Worm (Caenorhabditis elegans) whole organism, midembryonic: ENCODE results near the gene K01A6.4.

Experiments
- T22C8.4 ChIP-seq: fragments of 200-800 bp; sonication (Bioruptor generic); IDR thresholded peaks from 2 replicates; pipeline ENCODE4 v1.3.6; 2022; ENCODE audit warnings: missing genetic modification characterization, missing compliant biosample characterization
- cog-1 ChIP-seq: sonication (generic microtip); optimal IDR thresholded peaks from 2 replicates; lab custom pipeline; 2016; ENCODE audit warnings: missing genetic modification characterization, missing compliant biosample characterization
- flt-1 ChIP-seq: fragments of 200-800 bp; sonication (Bioruptor generic); IDR thresholded peaks from 2 replicates; pipeline ENCODE4 v1.3.6; 2022; ENCODE audit warnings: missing genetic modification characterization, missing compliant biosample characterization
- klf-2 ChIP-seq: fragments of 200-800 bp; sonication (Bioruptor generic); conservative IDR thresholded peaks from 2 replicates; pipeline ENCODE4 v1.3.6; 2022; ENCODE audit warnings: missing genetic modification reagents, missing genetic modification characterization, missing compliant biosample characterization
- med-1 ChIP-seq: sonication (generic microtip); optimal IDR thresholded peaks from 2 replicates; lab custom pipeline; 2017; ENCODE audit warnings: missing genetic modification characterization, mild to moderate bottlenecking, missing compliant biosample characterization, antibody characterized with exemption, missing genetic modification reagents; ENCODE audit not compliant: insufficient read depth
- ref-1 ChIP-seq: fragments of 200-800 bp; sonication (Bioruptor generic); conservative IDR thresholded peaks from 2 replicates; pipeline ENCODE4 v1.3.6; 2022; ENCODE audit warnings: missing genetic modification reagents, missing genetic modification characterization, missing compliant biosample characterization
- tab-1 ChIP-seq: fragments of 200-800 bp; sonication (Bioruptor generic); IDR thresholded peaks from 2 replicates; pipeline ENCODE4 v1.3.6; 2022; ENCODE audit warnings: missing genetic modification characterization, missing compliant biosample characterization
- ztf-23 ChIP-seq: fragments of 200-800 bp; sonication (Bioruptor generic); IDR thresholded peaks from 2 replicates; pipeline ENCODE4 v1.3.6; 2022; ENCODE audit warnings: missing genetic modification reagents, missing genetic modification characterization, missing compliant biosample characterization
- ztf-29 ChIP-seq: fragments of 200-800 bp; sonication (Bioruptor generic); IDR thresholded peaks from 2 replicates; pipeline ENCODE4 v1.3.6; 2022; ENCODE audit warnings: missing genetic modification reagents, missing genetic modification characterization, missing compliant biosample characterization

Gene K01A6.4

DNA sequence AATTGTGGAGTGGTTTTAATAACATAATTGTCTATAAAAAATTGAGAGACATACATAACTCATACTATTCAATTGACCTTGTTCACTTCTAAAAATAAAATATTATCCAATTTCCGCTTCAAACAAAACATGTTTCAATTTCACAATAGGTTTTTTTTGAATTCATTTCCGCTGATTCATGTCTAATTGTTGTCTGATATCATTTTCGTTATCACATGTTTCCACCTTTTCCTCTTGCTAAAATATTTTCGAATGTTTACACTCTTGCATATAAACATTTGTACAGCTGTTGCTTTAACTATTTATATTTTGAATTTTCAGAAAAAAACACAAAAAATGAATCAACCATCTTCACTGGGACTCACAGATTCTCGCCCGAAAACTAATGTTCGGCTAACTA, 5.2 kb upstream of the K01A6.4 start, which contains the start of gene gem-4:
gem-4 (plus strand) TSS at position 301 of the 400 bp plus-strand sequence.
- TF ChIP-seq ztf-23 (GFP tag; lab: Robert Waterston, UW), result no peak
- no peak for TF ChIP-seq cog-1 (tag; lab: Kevin White, UChicago)
- no peak for TF ChIP-seq T22C8.4 (GFP tag; lab: Robert Waterston, UW)
- TF ChIP-seq med-1 (GFP tag; lab: Kevin White, UChicago), result no peak
- TF ChIP-seq ztf-29 (GFP tag; lab: Robert Waterston, UW), result no peak
- no peak for TF ChIP-seq ref-1 (GFP tag; lab: Robert Waterston, UW)
- TF ChIP-seq tab-1 (GFP tag; lab: Robert Waterston, UW), result no peak
- TF ChIP-seq flt-1 (GFP tag; lab: Robert Waterston, UW), result no peak
- no peak for TF ChIP-seq klf-2

DNA sequence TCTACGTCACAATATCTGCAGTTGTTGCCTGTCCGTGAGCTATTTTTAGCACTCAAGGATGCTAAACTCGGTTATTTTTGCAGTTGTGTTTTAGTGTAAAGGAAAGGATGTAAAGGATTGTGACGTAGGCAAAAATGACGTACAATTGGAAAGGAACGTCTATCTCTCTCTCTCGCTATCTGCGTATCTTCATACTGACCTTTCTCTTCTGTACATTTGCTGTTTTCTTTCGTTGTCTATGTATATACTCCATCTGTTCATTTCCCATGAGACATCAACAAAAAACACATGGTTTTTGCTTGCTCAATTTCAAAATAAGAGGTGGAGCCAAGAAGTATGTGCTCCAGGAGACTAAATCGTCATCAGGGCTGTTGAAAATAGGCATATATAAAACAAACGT, 4.2 kb upstream of the K01A6.4 start:
- TF ChIP-seq tab-1 (GFP tag; lab: Robert Waterston, UW) (no peak), ref-1 (GFP tag; lab: Robert Waterston, UW) (no peak), ztf-29 (GFP tag; lab: Robert Waterston, UW) (no peak), flt-1 (GFP tag; lab: Robert Waterston, UW) (no peak), T22C8.4 (GFP tag; lab: Robert Waterston, UW) (no peak), ztf-23 (GFP tag; lab: Robert Waterston, UW) (no peak), med-1 (GFP tag; lab: Kevin White, UChicago) (no peak), cog-1 (tag; lab: Kevin White, UChicago) (no peak), klf-2 (no peak)

DNA sequence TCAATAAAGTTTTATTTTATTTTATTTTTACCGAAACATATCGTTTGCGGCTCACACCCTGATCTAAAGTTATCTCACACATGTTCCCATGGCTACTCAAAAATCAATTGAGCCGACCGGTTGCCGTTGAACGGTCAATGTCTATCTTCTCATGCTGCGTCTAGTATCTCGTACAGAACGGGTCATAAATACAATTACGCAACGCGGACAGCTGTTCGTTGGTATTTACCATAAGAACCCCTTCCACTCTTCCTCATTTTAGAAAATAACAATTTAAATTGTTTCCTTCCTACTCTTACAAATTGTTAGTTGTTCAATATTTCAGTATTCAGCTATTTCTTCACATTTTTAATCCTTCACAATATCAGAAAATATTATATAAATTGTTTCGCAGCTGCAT, 3.7 kb upstream of the K01A6.4 start:
- TF ChIP-seq tab-1 (GFP tag; lab: Robert Waterston, UW) (no peak), ztf-23 (GFP tag; lab: Robert Waterston, UW) (no peak), T22C8.4 (GFP tag; lab: Robert Waterston, UW) (no peak), flt-1 (GFP tag; lab: Robert Waterston, UW) (no peak), med-1 (GFP tag; lab: Kevin White, UChicago) (no peak), cog-1 (tag; lab: Kevin White, UChicago) (no peak), ref-1 (GFP tag; lab: Robert Waterston, UW) (no peak), klf-2 (no peak), ztf-29 (GFP tag; lab: Robert Waterston, UW) (no peak)

DNA sequence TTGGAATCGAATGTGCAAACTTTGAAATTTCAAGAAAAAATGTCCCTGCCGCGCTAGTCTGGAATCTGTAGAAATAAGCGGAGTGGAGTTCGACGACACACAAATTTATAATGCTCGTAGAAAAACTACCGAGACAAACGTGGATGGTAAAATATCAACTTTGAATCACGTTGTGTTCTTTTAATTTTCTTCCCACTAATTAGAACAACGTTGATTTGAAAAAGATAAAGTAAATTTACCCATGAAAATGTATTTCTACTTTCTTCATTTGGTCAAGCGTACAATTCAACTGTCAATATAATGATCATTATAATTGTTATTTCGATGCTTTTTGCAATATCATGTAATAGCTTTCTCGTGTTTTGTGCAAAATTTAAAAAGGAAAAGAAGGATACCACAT, 2.3 kb upstream of the K01A6.4 start, which contains the start of gene K01A6.5:
K01A6.5 (plus strand) TSS at position 301 of the 400 bp plus-strand sequence.
- TF ChIP-seq ztf-29 (GFP tag; lab: Robert Waterston, UW) (no peak), ztf-23 (GFP tag; lab: Robert Waterston, UW) (no peak), ref-1 (GFP tag; lab: Robert Waterston, UW) (no peak), tab-1 (GFP tag; lab: Robert Waterston, UW) (no peak), med-1 (GFP tag; lab: Kevin White, UChicago) (no peak), flt-1 (GFP tag; lab: Robert Waterston, UW) (no peak), T22C8.4 (GFP tag; lab: Robert Waterston, UW) (no peak), cog-1 (tag; lab: Kevin White, UChicago) (no peak), klf-2 (no peak)

DNA sequence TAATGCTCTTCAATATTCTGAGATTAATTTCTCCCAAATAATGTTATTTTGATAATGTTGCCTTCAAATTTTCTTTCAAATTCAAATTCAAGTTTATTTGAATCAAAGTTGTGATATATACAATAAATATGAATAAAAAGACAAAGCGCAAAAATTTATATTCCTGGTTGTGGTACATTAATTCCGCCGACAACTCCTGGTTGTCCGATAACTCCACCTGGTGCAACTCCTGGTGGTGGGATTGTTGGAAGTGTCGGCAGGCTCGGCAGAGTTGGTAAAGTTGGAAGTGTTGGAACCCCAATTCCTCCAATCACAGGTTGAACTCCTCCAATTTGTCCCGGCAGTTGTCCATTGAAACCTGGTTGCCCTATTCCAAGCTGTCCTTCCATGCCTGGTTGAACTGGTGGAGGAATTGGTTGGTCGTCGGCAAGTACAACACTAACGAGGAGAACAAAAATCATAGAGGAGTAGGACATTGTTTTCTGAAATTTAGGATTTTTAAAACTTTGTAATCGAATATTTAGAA, 1.9 kb downstream of the K01A6.4 start, which contains the start of gene K01A6.7:
K01A6.7 (minus strand) TSS at position 476 of the 526 bp plus-strand sequence.
- no peak for TF ChIP-seq klf-2

DNA sequence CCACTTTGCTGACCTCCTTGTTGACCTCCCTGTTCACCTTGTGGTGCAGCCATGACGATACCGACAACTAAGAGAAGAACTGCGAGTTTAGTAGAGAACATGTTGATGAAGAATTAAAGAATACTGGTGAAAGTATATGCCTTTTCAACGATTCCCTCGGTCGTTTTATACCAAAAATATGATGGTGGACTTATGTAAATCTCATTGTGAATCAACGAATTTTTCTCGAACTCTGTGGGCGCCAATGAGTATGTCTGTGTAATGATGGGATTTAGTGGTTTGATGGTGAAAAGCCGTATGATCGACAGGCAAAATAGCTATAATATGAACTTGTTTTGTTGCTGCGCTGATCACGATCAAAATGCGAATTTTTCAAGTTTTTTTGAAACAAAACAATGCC, 2.8 kb downstream of the K01A6.4 start, which contains the start of gene K01A6.8:
K01A6.8 (minus strand) TSS at position 101 of the 400 bp plus-strand sequence.
- TF ChIP-seq med-1 (GFP tag; lab: Kevin White, UChicago) (no peak), cog-1 (tag; lab: Kevin White, UChicago) (no peak), flt-1 (GFP tag; lab: Robert Waterston, UW) (no peak), ref-1 (GFP tag; lab: Robert Waterston, UW) (no peak), ztf-29 (GFP tag; lab: Robert Waterston, UW) (no peak), ztf-23 (GFP tag; lab: Robert Waterston, UW) (no peak), klf-2 (no peak), tab-1 (GFP tag; lab: Robert Waterston, UW) (no peak), T22C8.4 (GFP tag; lab: Robert Waterston, UW) (no peak)

DNA sequence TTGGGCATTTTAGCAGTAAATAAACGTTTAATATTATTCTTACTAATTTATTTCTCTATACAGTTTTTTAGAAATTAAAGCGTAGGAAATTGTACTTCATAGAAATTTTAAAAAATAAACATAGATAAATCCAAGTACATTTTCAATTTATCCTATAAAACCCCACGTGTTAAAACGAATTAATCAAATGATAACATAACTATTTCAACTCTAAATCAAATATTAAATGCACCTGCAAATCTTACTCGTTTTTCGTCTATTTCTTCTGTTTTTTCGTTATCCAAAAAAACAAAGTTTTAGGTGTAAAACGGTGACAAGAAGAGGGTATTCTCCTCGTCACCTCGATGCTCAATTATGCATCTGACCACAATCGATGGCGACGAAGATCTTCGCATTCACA, 5.1 kb downstream of the K01A6.4 start, which contains the start of gene K01A6.6:
K01A6.6 (plus strand) TSS at position 301 of the 400 bp plus-strand sequence.
- no peak for TF ChIP-seq cog-1 (tag; lab: Kevin White, UChicago)
- no peak for TF ChIP-seq ref-1 (GFP tag; lab: Robert Waterston, UW)
- no peak for TF ChIP-seq ztf-29 (GFP tag; lab: Robert Waterston, UW)
- TF ChIP-seq med-1 (GFP tag; lab: Kevin White, UChicago), result no peak
- no peak for TF ChIP-seq ztf-23 (GFP tag; lab: Robert Waterston, UW)
- TF ChIP-seq klf-2, result no peak
- TF ChIP-seq tab-1 (GFP tag; lab: Robert Waterston, UW), result no peak
- no peak for TF ChIP-seq flt-1 (GFP tag; lab: Robert Waterston, UW)
- no peak for TF ChIP-seq T22C8.4 (GFP tag; lab: Robert Waterston, UW)

DNA sequence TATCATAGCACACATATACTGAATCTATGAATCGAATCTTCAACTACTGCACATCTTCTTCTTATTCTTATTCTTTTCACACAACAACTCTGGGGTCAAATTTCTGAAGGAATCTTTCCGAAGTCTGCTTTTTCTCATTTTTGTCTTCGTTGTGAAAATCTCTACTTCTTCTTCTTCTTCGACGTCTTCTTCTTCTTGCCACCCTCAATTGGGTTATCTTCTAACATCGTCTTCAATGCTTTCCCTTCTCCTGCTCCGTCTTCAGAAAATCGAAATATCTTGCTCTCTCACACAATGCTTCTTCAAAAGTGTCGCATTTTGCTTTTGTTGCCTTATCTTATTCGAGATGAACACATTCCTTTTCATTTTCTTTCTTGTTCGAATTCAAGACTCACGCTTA, 16.8 kb downstream of the K01A6.4 start:
- no peak for TF ChIP-seq tab-1 (GFP tag; lab: Robert Waterston, UW)
- TF ChIP-seq flt-1 (GFP tag; lab: Robert Waterston, UW), result no peak
- TF ChIP-seq med-1 (GFP tag; lab: Kevin White, UChicago), result no peak
- no peak for TF ChIP-seq ref-1 (GFP tag; lab: Robert Waterston, UW)
- TF ChIP-seq klf-2, result no peak
- no peak for TF ChIP-seq T22C8.4 (GFP tag; lab: Robert Waterston, UW)
- no peak for TF ChIP-seq cog-1 (tag; lab: Kevin White, UChicago)

DNA sequence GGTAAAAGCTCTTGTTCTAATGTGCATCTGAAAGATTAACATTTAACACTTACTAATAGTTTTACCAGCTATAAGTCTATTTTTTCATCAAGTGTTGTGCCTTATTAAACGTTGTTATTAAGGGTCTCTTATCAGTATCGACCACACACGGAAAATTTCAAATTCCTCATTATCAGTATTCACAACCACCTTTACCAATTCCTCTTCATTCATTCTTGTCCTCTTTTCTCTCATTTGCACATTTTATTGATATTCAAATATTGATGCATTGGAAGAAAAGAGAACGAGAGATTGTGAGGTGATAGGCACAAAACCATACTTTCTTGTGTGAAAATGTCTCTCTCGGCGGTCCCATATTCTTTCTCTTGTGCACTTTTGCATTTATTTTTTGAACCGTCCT, 18.2 kb downstream of the K01A6.4 start:
- TF ChIP-seq ztf-23 (GFP tag; lab: Robert Waterston, UW), result no peak
- no peak for TF ChIP-seq med-1 (GFP tag; lab: Kevin White, UChicago)
- TF ChIP-seq flt-1 (GFP tag; lab: Robert Waterston, UW), result no peak
- no peak for TF ChIP-seq T22C8.4 (GFP tag; lab: Robert Waterston, UW)
- no peak for TF ChIP-seq ztf-29 (GFP tag; lab: Robert Waterston, UW)
